Fruit fly (Drosophila melanogaster): ENCODE measurements around the gene CG14315.

The CG14315 gene

dm6 chr3R:18164052-18164722 is 5.7 kb downstream of the CG14315 start, which contains the start of the genes CG7218 and Cbp20 (continued):
- TF ChIP-seq CG31365 (tag; optimal IDR thresholded peaks at IDR 0.05) = no peak
- no peak for TF ChIP-seq D (optimal IDR thresholded peaks at IDR 0.05)
- TF ChIP-seq D (GFP tag; optimal IDR thresholded peaks at IDR 0.05) = no peak
- TF ChIP-seq vvl (GFP tag; IDR thresholded peaks at IDR 0.05) = peak; percentile 82
- TF ChIP-seq lilli (GFP tag; optimal IDR thresholded peaks at IDR 0.05) = peak; percentile 87
- peak; percentile 55 for TF ChIP-seq CG5245 (GFP tag; optimal IDR thresholded peaks at IDR 0.05)
- TF ChIP-seq tgo (GFP tag; IDR thresholded peaks at IDR 0.05) = peak; percentile 62
- no peak for TF ChIP-seq z (GFP tag; IDR thresholded peaks at IDR 0.05)
- no peak for TF ChIP-seq ftz-f1 (GFP tag; optimal IDR thresholded peaks at IDR 0.05)
- peak; percentile 23 for TF ChIP-seq maf-S (GFP tag; optimal IDR thresholded peaks at IDR 0.05)
- TF ChIP-seq CG1024 (GFP tag; IDR thresholded peaks at IDR 0.05) = peak; percentile 56; the same call in 1 of the 2 replicates
- peak; percentile 64 for TF ChIP-seq pho (GFP tag; optimal IDR thresholded peaks at IDR 0.05)
- TF ChIP-seq CG10274 (GFP tag; optimal IDR thresholded peaks at IDR 0.05) = no peak
- peak; percentile 77 for TF ChIP-seq tin (GFP tag; optimal IDR thresholded peaks at IDR 0.05)
- TF ChIP-seq CG33213 (GFP tag; optimal IDR thresholded peaks at IDR 0.05) = no peak
- TF ChIP-seq C15 (GFP tag; IDR thresholded peaks at IDR 0.05) = 0 out of 3 replicates have a peak, but pooled peaks have one; percentile 5
- peak; percentile 79 for TF ChIP-seq al (GFP tag; IDR thresholded peaks at IDR 0.05)
- no peak for TF ChIP-seq kah (GFP tag; optimal IDR thresholded peaks at IDR 0.05)
- no peak; the same call in 1 of the 2 replicates for TF ChIP-seq CG32767 (GFP tag; IDR thresholded peaks at IDR 0.05)
- peak; percentile 78 for TF ChIP-seq CG2129 (GFP tag; IDR thresholded peaks at IDR 0.05; ENCODE audit: partially characterized antibody)
- no peak for TF ChIP-seq Side (GFP tag; optimal IDR thresholded peaks at IDR 0.05)
- TF ChIP-seq CG18619 (GFP tag; optimal IDR thresholded peaks at IDR 0.05) = peak; percentile 50
- TF ChIP-seq CG34422 (GFP tag; IDR thresholded peaks at IDR 0.05) = peak; percentile 23; the same call in 2 of the 3 replicates
- no peak for TF ChIP-seq pfk (GFP tag; optimal IDR thresholded peaks at IDR 0.05)
- peak; percentile 49 for TF ChIP-seq ems (GFP tag; optimal IDR thresholded peaks at IDR 0.05)
- TF ChIP-seq bbx (GFP tag; IDR thresholded peaks at IDR 0.05; ENCODE audit: partially characterized antibody) = peak; percentile 74
- no peak for TF ChIP-seq hkb (optimal IDR thresholded peaks at IDR 0.05)
- peak; percentile 59 for TF ChIP-seq hkb (GFP tag; IDR thresholded peaks at IDR 0.05)
- peak; percentile 55 for TF ChIP-seq nerfin-2 (GFP tag; IDR thresholded peaks at IDR 0.05; ENCODE audit: partially characterized antibody)
- TF ChIP-seq da (GFP tag; optimal IDR thresholded peaks at IDR 0.05) = peak; percentile 2
- no peak for TF ChIP-seq Optix (GFP tag; IDR thresholded peaks at IDR 0.05)
- TF ChIP-seq Usf (GFP tag; optimal IDR thresholded peaks at IDR 0.05) = peak; percentile 18
- TF ChIP-seq ato (GFP tag; IDR thresholded peaks at IDR 0.05; ENCODE audit: partially characterized antibody) = peak; percentile 69
- no peak for TF ChIP-seq crc (GFP tag; optimal IDR thresholded peaks at IDR 0.05)
- no peak for TF ChIP-seq CkIIα-i1 (GFP tag; IDR thresholded peaks at IDR 0.05)
- no peak for TF ChIP-seq CG6654 (GFP tag; optimal IDR thresholded peaks at IDR 0.05)
- TF ChIP-seq Lpt (GFP tag; optimal IDR thresholded peaks at IDR 0.05) = no peak
- TF ChIP-seq gt (GFP tag; IDR thresholded peaks at IDR 0.05) = no peak
- peak; percentile 47 for TF ChIP-seq CG4328 (GFP tag; optimal IDR thresholded peaks at IDR 0.05)
- peak; percentile 89 for TF ChIP-seq mam (GFP tag; optimal IDR thresholded peaks at IDR 0.05)
- peak; percentile 83 for TF ChIP-seq Sry-δ (GFP tag; optimal IDR thresholded peaks at IDR 0.05)
- peak; percentile 73 for TF ChIP-seq Chrac-16 (GFP tag; optimal IDR thresholded peaks at IDR 0.05)
- peak; percentile 64 for TF ChIP-seq Ada2b (GFP tag; IDR thresholded peaks at IDR 0.05)
- TF ChIP-seq CG10543 (GFP tag; optimal IDR thresholded peaks at IDR 0.05) = peak; percentile 52
- TF ChIP-seq CTCF (GFP tag; optimal IDR thresholded peaks at IDR 0.05) = no peak
- no peak for TF ChIP-seq Hey (tag; optimal IDR thresholded peaks at IDR 0.05)
- peak in 1 of 2 experiments; percentile 43 for TF ChIP-seq bsh (GFP tag; optimal IDR thresholded peaks at IDR 0.05)
- TF ChIP-seq CG4282 (GFP tag; optimal IDR thresholded peaks at IDR 0.05) = peak; percentile 42
- TF ChIP-seq bowl (GFP tag; IDR thresholded peaks at IDR 0.05) = no peak
- TF ChIP-seq CG8478 (optimal IDR thresholded peaks at IDR 0.05) = no peak
- TF ChIP-seq Doc2 (GFP tag; IDR thresholded peaks at IDR 0.05) = no peak
- TF ChIP-seq CG18764 (GFP tag; optimal IDR thresholded peaks at IDR 0.05) = peak; percentile 47
- peak; percentile 10 for TF ChIP-seq gro (GFP tag; optimal IDR thresholded peaks at IDR 0.05)

Measured in whole organism, embryonic.